Worm (Caenorhabditis elegans): Measurements from ENCODE around the gene exp-1.
A peak's percentile ranks its signal among the peaks of the same experiment; 100 is the strongest.

exp-1 gene

DNA sequence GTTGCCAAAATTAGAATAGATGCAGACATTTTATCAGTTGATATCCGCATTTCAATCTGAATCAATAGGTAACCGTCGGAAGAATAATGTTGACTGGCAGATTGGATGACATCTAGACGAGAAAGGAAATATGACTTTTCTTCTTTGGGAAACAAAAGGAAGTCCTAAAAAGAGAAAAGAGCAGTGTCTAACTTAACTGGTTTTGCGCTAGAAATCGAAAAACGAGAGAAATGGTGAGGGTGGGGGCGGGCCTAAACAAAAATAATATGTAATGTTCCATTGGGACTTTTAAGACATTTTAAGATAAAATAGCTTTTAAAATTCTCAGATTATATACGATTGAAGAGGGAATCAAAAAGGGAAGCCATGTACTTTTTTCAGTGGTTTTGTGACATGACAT lies at the start of gene exp-1:
Gene exp-1, minus strand, starts transcription at position 101 of the 400 bp plus-strand sequence.
- TF ChIP-seq tbx-2 (tag; optimal IDR thresholded peaks at IDR 0.05) = no peak
- TF ChIP-seq elt-4 (tag; optimal IDR thresholded peaks at IDR 0.05) = no peak
- TF ChIP-seq mec-3 (tag; optimal IDR thresholded peaks at IDR 0.05; ENCODE audit: borderline replicate concordance) = no peak
- no peak for TF ChIP-seq pat-9 (tag; optimal IDR thresholded peaks at IDR 0.05)
- no peak for TF ChIP-seq hlh-15 (tag; optimal IDR thresholded peaks at IDR 0.05)
- TF ChIP-seq ref-2 (tag; optimal IDR thresholded peaks at IDR 0.05) = no peak
- no peak for TF ChIP-seq fkh-6 (tag; optimal IDR thresholded peaks at IDR 0.05)
- TF ChIP-seq ceh-31 (tag; optimal IDR thresholded peaks at IDR 0.05) = no peak
- TF ChIP-seq ttx-3 (tag; optimal IDR thresholded peaks at IDR 0.05) = no peak
- no peak for TF ChIP-seq ceh-22 (tag; optimal IDR thresholded peaks at IDR 0.05)
- TF ChIP-seq che-1 (tag; optimal IDR thresholded peaks at IDR 0.05) = no peak
- no peak for TF ChIP-seq ceh-18 (tag; optimal IDR thresholded peaks at IDR 0.05)
- TF ChIP-seq syd-9 (tag; optimal IDR thresholded peaks at IDR 0.05) = no peak
- TF ChIP-seq fkh-10 (GFP tag; optimal IDR thresholded peaks at IDR 0.05) = no peak

DNA sequence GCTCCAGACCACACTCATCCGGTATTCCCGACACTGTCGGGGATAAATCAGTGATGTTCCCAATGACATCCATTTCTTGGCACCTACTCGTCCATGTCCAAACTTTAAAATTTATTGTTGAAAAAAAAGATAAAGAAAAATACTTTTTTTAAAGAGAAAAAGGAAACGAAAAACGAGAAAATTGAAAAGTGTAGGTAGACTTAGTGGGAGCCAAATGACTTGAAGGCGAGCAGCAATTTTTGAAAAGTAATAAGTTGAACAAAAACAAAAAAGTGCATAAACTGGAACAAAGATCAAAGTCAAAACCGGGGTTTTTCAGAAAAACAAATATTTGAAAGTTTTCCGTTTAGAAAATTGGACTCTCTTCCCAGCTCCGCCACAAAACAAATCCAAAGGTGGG lies 47.2 kb upstream of the exp-1 start, which contains the start of gene daf-37:
Gene daf-37, minus strand, starts transcription at position 101 of the 400 bp plus-strand sequence.
- no peak for TF ChIP-seq zip-5 (tag; optimal IDR thresholded peaks at IDR 0.05)
- TF ChIP-seq C08G9.2 (tag; optimal IDR thresholded peaks at IDR 0.05) = no peak
- TF ChIP-seq ceh-34 (tag; optimal IDR thresholded peaks at IDR 0.05) = no peak
- TF ChIP-seq unc-55 (GFP tag; optimal IDR thresholded peaks at IDR 0.05) = no peak
- no peak for TF ChIP-seq sdc-2 (tag; optimal IDR thresholded peaks at IDR 0.05)
- TF ChIP-seq tbx-7 (tag; optimal IDR thresholded peaks at IDR 0.05) = no peak
- TF ChIP-seq ceh-18 (tag; optimal IDR thresholded peaks at IDR 0.05) = no peak

DNA sequence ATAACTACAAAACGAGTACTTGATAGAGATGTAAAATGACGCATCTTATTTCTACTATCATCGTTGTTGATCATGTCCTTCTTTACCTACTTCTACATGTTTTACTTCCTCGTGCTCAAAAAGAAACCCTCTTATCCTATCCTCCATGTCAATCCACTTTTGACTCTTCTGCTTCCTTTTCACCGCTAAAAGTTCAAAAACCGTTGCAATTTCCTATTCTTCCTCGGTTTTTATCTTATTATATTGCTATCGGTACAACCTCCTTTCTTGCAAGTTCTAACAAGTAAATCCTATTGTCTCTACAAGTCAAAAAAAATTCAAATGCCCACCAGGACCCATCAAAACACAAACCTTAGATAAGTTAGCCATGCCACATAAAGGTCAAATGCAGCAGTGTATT lies 46.4 kb upstream of the exp-1 start:
- TF ChIP-seq pha-4 (tag; optimal IDR thresholded peaks at IDR 0.05) (no peak), K02D7.2 (tag; optimal IDR thresholded peaks at IDR 0.05) (no peak), unc-86 (tag; optimal IDR thresholded peaks at IDR 0.05) (no peak), elt-4 (tag; optimal IDR thresholded peaks at IDR 0.05) (no peak), unc-42 (tag; optimal IDR thresholded peaks at IDR 0.05) (peak; percentile 52), ref-2 (tag; optimal IDR thresholded peaks at IDR 0.05) (no peak), odd-2 (tag; optimal IDR thresholded peaks at IDR 0.05) (no peak)

DNA sequence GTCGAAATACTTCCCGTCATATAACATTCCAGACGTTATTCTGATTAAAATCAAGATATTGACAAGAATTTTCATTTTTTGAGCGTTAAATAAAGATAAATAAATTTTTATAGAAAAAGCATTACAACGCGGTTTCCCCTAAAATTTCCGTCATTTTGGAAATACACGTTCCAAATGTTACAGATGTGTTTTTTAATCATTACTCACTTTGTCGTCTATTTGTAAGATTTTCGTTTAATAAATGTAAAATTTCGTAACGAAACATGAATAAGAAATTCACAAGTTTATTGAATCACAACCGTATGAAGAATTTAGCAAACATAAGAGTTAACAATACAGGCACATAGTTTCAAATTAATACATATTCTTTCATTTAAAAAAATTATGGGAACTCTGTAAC lies 42.0 kb upstream of the exp-1 start, which contains the start of gene C30B5.17:
Gene C30B5.17, minus strand, starts transcription at position 101 of the 400 bp plus-strand sequence.
- TF ChIP-seq elt-2 (tag; optimal IDR thresholded peaks at IDR 0.05) (no peak), sox-4 (tag; optimal IDR thresholded peaks at IDR 0.05) (no peak), rnt-1 (tag; optimal IDR thresholded peaks at IDR 0.05) (no peak), unc-86 (tag; optimal IDR thresholded peaks at IDR 0.05) (no peak), nfya-1 (tag; optimal IDR thresholded peaks at IDR 0.05) (no peak), npax-4 (tag; optimal IDR thresholded peaks at IDR 0.05) (no peak)

DNA sequence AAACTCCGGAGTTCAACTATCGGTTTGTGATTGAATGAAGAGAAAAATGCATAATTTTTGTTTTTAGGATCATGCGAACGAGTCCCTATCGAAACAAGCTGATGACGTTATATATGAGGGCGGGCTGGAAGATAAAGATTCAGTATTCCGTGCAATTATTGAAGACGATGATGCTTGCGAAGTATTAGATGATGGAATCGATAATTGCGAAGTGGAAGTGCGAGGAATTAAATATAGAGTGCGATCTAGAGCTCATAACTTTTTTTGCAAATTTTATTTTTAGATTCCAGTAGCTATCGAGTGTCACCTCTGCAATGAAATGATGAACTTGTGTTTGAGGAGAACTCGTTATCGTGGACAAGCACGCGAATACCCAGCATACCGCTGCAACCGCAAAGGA lies 38.1 kb upstream of the exp-1 start:
- TF ChIP-seq lin-11 (tag; optimal IDR thresholded peaks at IDR 0.05) (no peak), ceh-18 (tag; optimal IDR thresholded peaks at IDR 0.05) (no peak), fax-1 (tag; optimal IDR thresholded peaks at IDR 0.05) (no peak), ceh-48 (tag; optimal IDR thresholded peaks at IDR 0.05) (no peak), unc-86 (tag; optimal IDR thresholded peaks at IDR 0.05) (no peak), che-1 (tag; optimal IDR thresholded peaks at IDR 0.05) (no peak)

DNA sequence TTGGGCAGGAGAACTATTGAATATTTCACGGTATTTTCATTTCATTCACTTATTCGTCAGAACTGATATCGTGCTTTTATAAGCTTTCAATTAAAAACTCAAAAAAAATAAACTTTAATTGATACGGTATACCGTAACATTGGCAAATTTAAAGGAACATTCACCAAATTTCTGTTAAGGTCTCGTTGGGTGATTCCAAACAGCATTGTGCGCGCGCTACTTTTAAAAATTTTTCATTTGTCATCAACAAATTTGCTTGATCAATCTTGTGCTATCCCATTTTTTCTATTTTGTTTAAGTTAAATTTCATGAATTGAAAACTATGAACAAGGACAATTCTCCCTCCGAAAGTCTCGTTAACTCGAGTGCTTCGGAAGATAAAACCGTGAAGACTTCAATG lies 37.6 kb upstream of the exp-1 start, which contains the start of gene szy-4:
Gene szy-4, plus strand, starts transcription at position 229 of the 400 bp plus-strand sequence.
- no peak for TF ChIP-seq unc-42 (tag; optimal IDR thresholded peaks at IDR 0.05)
- no peak for TF ChIP-seq ceh-31 (tag; optimal IDR thresholded peaks at IDR 0.05)
- TF ChIP-seq zip-5 (tag; optimal IDR thresholded peaks at IDR 0.05) = no peak
- TF ChIP-seq nfya-1 (tag; optimal IDR thresholded peaks at IDR 0.05) = no peak
- TF ChIP-seq Y22D7AL.16 (tag; optimal IDR thresholded peaks at IDR 0.05) = no peak
- no peak for TF ChIP-seq ttx-3 (tag; optimal IDR thresholded peaks at IDR 0.05)
- no peak for TF ChIP-seq madf-2 (tag; optimal IDR thresholded peaks at IDR 0.05)
- no peak for TF ChIP-seq hlh-15 (tag; optimal IDR thresholded peaks at IDR 0.05)
- TF ChIP-seq nhr-11 (tag; optimal IDR thresholded peaks at IDR 0.05) = no peak
- no peak for TF ChIP-seq tbx-2 (tag; optimal IDR thresholded peaks at IDR 0.05)

Measured in whole organism, late embryonic.